Worm (Caenorhabditis elegans) whole organism, midembryonic: ENCODE measurements around the gene C54E10.10.

Experiments used
- T22C8.4 ChIP-seq: fragments of 200-800 bp; sonication (Bioruptor generic); IDR thresholded peaks from 2 replicates; pipeline ENCODE4 v1.3.6; 2022; ENCODE audit warnings: missing genetic modification characterization, missing compliant biosample characterization
- cog-1 ChIP-seq: sonication (generic microtip); optimal IDR thresholded peaks from 2 replicates; lab custom pipeline; 2016; ENCODE audit warnings: missing genetic modification characterization, missing compliant biosample characterization
- klf-2 ChIP-seq: fragments of 200-800 bp; sonication (Bioruptor generic); conservative IDR thresholded peaks from 2 replicates; pipeline ENCODE4 v1.3.6; 2022; ENCODE audit warnings: missing genetic modification reagents, missing genetic modification characterization, missing compliant biosample characterization
- med-1 ChIP-seq: sonication (generic microtip); optimal IDR thresholded peaks from 2 replicates; lab custom pipeline; 2017; ENCODE audit warnings: missing genetic modification characterization, mild to moderate bottlenecking, missing compliant biosample characterization, antibody characterized with exemption, missing genetic modification reagents; ENCODE audit not compliant: insufficient read depth
- ref-1 ChIP-seq: fragments of 200-800 bp; sonication (Bioruptor generic); conservative IDR thresholded peaks from 2 replicates; pipeline ENCODE4 v1.3.6; 2022; ENCODE audit warnings: missing genetic modification reagents, missing genetic modification characterization, missing compliant biosample characterization
- tab-1 ChIP-seq: fragments of 200-800 bp; sonication (Bioruptor generic); IDR thresholded peaks from 2 replicates; pipeline ENCODE4 v1.3.6; 2022; ENCODE audit warnings: missing genetic modification characterization, missing compliant biosample characterization
- ztf-29 ChIP-seq: fragments of 200-800 bp; sonication (Bioruptor generic); IDR thresholded peaks from 2 replicates; pipeline ENCODE4 v1.3.6; 2022; ENCODE audit warnings: missing genetic modification reagents, missing genetic modification characterization, missing compliant biosample characterization

- TF ChIP-seq ztf-29 (GFP tag; lab: Robert Waterston, UW) (no peak), cog-1 (tag; lab: Kevin White, UChicago) (no peak), ref-1 (GFP tag; lab: Robert Waterston, UW) (no peak), klf-2 (GFP tag; lab: Robert Waterston, UW) (no peak), T22C8.4 (GFP tag; lab: Robert Waterston, UW) (no peak), tab-1 (no peak), med-1 (GFP tag; lab: Kevin White, UChicago) (no peak)
These were observed 7.5 kb upstream of the C54E10.10 start, which contains the start of gene C54E10.3 for ce11 chrV:18810705-18811104.
